Fruit fly (Drosophila melanogaster): Measurements from ENCODE around the gene Gen.

The Gen gene

DNA sequence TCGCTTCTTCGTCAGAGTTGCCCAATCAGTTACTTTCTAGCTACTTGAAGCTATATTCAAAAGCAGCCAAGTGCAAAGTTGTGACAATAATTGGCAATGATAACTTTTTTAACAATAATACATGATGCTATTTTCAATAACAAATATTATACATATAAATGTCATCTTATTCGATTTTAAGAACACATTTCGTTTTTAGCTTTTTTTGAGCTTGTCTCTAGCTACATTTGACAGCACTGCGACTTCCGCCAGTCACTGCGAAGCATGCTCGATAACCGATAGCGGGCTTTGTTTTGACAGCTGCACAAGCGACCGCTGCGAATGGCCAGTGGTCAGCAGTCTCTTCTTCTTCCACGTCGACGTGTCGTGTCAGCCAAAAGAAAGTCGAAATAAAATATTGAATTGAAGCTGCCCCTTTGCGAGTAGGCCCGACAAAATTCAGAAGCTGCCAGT lies at the start of gene Gen, which contains the start of gene Srp54k:
TSS of gene Gen (minus strand) at position 23 of the 453 bp plus-strand sequence.
TSS of gene Srp54k (plus strand) at position 325 of the 453 bp plus-strand sequence.
- TF ChIP-seq CG17801 (GFP tag; optimal IDR thresholded peaks at IDR 0.05; ENCODE audit: partially characterized antibody), result no peak

DNA sequence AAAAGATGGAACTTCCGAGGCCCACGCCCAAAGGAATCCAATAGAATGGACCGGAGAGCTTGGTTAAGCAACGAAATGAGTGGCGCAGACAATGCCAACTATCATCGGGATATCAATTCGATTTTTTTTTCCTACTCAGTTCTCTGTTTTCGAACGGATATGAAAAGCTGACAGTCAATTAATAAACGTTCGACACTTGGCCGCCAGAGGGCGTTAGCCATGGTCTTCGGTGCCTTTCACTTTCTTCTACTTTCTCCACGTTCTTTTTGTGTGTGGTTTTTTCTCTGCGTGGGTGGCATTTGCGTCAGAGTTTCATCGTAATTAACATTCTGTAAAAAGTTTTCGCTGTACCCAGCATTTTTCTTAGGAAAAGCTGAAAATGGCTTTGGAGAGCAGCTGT lies 49.6 kb upstream of the Gen start:
- TF ChIP-seq CG17801 (GFP tag; optimal IDR thresholded peaks at IDR 0.05; ENCODE audit: partially characterized antibody), result no peak

DNA sequence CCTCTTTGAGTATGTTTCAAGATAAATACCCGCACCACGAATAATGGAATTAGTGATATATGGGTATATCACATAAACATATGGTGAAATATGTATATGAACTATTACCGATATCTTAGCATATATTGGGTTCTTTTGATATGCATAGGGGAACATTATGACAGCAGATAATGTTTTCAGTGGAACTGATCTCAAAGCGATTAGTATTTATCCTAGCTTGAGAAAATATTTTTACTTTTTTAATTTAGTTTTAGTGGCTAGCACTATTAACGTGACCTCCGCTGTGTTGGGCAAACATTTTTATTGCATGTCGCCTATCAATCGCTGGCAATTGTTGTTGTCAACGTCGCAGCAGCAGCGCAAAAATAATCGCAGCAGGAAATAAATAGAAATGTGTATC lies 36.2 kb upstream of the Gen start:
- peak; percentile 4 for TF ChIP-seq CG17801 (GFP tag; optimal IDR thresholded peaks at IDR 0.05; ENCODE audit: partially characterized antibody)

DNA sequence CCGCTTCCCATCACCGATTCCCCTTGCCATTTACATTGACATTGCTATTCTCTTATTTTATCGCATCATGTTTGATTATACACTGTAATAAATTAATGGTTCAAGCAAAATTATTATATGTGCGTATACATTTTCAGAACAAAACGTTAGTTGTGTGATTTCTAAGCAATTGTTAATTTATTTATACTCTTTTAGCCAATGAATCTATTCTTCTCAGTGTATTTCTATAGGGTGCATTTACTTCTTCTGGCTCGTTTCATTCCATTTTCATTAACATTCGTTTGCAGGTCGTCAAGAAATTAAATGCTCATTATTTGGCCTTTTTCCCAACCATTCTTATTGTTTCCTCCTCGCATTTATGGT lies 35.4 kb upstream of the Gen start:
- peak; percentile 82 for TF ChIP-seq CG17801 (GFP tag; optimal IDR thresholded peaks at IDR 0.05; ENCODE audit: partially characterized antibody)

DNA sequence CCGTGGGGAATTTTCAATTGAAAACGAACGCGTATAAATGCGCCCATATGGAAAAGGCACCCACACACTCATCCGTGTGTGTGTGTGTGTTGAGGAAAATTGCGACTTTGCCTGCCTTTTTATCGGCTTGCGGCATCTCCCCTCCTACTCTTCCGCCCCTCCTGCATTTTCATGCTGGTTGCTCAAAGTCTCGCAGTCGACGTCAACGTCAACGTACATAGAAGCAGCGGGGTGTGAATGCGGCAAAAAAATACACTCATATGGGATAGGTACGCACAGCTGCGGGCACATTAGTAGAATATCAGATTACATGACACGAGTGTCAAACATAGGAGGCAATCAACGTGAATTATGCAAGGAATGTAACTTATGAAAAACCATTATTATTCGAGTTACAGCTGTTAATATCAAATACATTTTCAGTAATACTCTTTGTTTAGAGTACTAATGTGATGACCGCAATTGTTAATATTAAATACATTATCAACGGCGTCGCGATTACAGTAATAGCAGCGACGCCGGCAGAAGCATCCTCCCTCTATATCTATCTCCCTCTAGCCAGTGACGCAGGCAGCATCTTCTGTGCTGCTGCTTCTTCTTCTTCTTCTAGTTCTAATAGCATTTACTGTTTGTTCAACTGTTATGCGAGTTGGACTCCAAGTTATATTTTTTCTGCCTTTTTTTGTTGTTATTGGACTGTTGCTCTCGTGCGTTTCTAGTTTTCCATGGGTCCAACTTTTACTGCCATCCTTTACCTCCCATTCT lies 34.8 kb upstream of the Gen start:
- peak; percentile 72 for TF ChIP-seq CG17801 (GFP tag; optimal IDR thresholded peaks at IDR 0.05; ENCODE audit: partially characterized antibody)

DNA sequence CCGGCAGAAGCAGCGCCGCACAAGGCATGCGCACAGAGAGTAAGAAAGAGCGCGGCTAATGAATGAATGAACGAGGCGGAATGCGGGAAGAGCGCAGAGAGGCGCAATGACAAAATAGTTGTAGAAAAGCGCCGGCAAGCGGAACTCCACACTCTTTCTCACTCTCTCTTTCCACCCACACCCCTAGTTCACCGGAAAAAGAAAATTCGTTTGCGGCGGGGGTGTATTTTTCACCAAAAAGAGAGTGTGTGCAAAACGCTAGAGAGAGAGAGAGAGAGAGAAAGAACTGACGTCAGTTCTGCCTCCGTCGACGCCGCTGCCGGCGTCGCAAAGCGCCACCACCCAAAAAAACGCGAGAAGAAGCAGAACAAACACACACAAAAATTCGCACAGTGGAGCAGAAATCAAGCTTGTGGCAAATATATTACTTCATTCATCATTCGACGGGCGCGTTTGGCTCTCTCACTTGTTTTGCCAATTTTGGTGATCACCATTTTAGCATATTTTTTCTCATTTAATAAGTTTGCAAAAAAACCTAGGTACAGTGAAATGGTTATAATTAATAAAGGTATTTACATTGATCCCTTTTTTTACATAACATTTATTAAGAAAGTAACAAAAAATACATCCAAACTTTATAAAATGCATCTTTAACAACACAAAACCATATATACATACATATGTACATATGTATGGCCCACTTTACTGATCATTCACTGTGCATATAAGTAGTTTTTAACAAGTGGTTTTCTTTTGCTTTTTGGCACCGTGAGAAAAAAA lies 32.9 kb upstream of the Gen start:
- TF ChIP-seq CG17801 (GFP tag; optimal IDR thresholded peaks at IDR 0.05; ENCODE audit: partially characterized antibody), result peak; percentile 6

DNA sequence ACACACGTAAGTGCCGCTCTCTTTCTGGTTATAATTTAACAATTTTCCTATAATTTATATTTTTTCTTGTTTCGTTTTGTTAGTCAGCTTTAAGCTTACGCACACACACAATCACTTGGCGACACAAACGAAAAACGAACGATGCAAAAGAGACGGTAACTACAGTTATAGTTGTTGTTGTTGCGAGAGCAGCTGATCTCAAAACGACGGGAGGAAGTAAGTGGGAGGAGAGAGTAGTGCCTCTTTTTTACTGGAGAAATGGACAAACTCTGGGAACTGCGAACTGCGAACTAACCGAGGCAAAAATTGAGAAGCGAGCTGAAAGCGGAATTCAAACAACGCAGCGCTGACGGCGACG lies 32.3 kb upstream of the Gen start:
- TF ChIP-seq CG17801 (GFP tag; optimal IDR thresholded peaks at IDR 0.05; ENCODE audit: partially characterized antibody), result peak; percentile 16

DNA sequence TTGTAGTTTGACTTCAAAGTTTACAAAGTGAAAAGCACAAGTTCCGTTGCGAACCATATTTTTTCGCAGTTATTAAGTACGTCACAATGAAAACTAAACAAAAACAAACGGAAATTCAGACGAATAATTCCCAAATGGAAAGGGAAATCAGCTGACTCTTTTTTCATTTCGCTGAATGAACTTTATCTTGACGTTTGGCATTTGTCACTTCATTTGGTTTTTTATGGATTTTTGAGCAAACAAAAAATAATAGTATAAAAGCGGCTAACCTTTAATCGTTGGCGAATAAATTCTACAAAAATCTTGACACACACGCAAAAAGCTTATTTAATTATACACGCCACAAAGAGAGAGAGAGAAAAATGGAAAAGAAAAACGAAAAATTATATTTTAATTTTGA lies 31.5 kb upstream of the Gen start:
- TF ChIP-seq CG17801 (GFP tag; optimal IDR thresholded peaks at IDR 0.05; ENCODE audit: partially characterized antibody), result no peak

DNA sequence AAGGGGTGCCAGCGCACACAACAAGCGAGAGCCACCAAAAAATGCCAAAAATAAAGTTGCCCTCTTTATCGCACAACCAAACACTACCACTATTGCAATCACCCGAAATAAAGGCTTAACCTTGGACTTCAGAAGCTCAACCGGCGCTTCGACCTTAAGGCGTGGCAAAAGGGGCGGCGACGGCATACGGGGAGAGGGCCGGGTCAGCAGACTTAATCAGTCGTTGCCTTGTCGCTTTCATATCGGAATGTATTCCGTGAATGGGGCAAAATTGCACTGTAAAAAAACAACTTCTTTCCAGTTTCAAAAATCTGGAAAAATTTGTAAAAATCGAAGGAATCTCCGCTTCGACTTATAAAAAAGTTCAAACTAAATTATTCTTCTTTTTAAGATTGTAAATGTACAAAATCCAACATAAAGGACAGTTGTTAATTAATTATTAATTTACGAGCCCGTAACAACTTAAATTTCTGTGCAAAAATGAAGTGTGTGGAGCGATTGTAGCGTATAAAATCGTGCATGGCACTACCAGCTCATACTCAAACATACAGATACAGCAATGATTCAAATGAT lies 30.9 kb upstream of the Gen start:
- no peak for TF ChIP-seq CG17801 (GFP tag; optimal IDR thresholded peaks at IDR 0.05; ENCODE audit: partially characterized antibody)

DNA sequence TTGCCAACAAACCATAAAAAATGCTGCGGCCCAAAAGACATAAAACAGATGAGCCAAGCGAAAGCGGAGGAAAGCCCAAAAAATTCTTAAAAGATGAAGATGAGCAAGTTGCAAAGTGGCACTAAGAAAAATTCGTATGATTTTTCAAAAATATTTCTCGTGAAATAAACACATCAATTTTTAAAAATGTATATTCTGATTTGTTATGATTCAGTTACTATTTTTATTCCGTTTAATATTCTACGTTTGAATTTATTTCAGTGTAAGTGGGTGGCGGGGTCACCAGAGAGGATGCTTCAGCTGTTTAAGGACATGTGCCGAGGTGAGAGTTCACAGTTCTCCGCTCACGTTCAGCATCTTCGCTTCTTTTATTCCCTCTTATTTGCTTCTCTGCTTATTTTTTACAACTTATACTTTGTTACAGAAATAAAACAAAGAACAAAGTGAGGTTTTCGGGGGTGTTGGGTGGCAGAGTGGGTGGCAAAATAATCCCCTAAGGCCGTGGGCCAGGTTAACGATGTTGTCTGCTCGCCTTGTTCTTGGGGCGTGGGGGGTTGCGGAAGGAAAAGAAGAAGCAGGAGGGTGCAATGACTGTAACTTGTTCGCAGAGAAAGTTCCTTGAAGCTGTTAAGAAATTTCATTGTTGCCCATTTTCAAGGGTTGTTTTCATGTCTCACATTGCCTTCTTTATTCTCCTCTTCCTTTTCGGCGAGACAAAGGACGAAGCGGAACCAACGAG lies 30.2 kb upstream of the Gen start:
- TF ChIP-seq CG17801 (GFP tag; optimal IDR thresholded peaks at IDR 0.05; ENCODE audit: partially characterized antibody), result no peak

DNA sequence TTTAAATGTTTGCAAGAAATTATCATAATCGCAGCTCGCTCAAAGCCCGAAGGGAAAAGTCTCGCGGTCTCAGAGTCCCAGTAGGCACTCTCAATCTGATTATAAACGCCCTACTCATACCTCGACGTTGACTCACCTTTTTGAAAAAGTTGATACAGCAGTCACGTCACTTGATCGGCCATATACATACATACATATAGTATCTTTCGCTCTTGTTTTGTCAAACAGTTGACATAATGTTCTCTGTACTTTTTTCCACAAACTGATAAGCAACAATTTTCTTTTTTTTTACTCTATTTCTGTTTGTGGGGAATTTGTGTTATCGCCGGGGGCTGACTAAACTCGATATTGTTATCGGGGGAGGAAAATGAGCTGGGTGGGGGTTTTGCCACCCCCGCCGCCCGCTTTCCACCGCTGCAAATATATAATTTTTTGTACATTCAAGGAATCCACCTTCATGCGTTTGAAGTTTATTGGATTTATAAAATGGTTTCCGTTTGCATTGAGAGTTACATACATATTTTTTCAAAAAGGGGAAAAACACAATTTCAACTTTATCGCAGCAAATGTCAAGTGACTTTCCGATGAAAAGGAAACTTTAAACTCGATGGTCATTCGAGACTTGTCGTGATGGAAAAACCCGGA lies 28.9 kb upstream of the Gen start:
- no peak for TF ChIP-seq CG17801 (GFP tag; optimal IDR thresholded peaks at IDR 0.05; ENCODE audit: partially characterized antibody)

DNA sequence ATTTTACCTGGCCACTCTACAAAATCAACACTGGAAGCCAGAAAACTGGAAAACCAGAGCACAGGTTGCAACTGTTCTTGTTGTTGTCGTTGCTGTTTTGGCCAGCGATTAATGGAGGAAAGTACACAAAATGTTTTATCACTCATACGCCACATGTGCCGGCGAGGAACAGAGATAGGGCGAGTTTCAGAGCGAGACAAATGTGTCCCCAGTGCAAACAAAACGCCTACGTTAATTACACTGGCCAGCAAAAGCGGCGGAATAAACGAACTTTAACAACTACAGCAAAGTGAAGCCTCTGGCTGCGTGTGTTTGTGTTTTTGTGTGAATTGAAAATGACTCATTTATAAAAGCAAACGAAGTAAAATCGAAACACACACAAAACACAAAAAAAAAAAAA lies 28.0 kb upstream of the Gen start:
- peak; percentile 44 for TF ChIP-seq CG17801 (GFP tag; optimal IDR thresholded peaks at IDR 0.05; ENCODE audit: partially characterized antibody)

DNA sequence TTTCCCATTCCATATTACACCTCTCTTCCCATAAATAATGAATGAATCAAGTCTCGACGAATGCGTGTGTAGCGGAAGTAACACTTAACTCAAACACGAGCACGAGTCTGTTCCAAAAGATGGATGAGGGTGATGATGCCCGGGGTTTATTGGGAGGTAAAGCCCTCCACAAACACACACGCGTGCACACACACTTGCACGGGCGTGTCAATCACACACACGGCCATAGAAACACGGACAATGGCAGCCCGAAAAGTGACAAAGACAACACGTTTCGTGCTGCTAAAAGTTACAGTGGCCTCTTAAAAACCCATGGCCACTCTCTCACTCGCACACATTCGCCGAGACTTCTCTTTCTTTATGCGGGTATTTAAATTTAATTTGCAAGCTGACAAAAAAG lies 26.7 kb upstream of the Gen start:
- no peak for TF ChIP-seq CG17801 (GFP tag; optimal IDR thresholded peaks at IDR 0.05; ENCODE audit: partially characterized antibody)

DNA sequence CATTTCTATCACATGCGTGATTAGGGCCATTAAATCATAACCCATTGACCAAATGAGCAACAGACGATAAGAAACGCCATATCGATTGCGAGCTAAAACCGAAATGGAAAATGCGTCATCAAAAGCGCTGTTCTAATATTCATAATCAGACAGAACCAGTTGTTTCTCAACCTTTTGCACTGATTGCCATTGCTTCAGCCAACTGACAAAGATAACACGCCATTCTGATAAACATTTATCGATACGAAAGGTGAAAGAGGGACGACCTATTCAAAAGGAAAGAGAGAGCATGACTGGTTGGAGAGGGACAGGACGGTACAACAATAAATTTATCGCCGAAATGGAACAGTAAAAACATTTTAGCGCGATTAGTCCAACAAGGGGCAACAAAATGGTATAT lies 24.6 kb upstream of the Gen start:
- no peak for TF ChIP-seq CG17801 (GFP tag; optimal IDR thresholded peaks at IDR 0.05; ENCODE audit: partially characterized antibody)

DNA sequence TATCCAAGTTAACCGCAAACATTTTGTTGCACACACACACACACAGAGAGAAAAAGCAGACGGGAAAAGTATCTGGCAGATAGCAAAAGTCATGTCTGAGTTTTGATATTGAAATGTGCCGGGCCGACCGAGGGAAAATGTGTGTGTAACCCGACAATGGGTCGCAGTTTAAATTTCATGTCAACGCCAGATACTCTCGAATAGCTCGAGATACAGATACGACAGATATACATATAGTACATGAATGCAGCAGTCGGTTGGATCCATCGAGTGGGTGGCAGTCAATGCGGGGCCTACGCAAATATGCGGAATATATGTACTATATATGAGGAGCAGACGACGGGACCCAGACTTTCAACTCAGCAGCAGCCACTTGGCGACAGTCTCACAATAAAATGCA lies 23.9 kb upstream of the Gen start:
- TF ChIP-seq CG17801 (GFP tag; optimal IDR thresholded peaks at IDR 0.05; ENCODE audit: partially characterized antibody), result no peak

All from ovary, adult (tissue).